Worm (Caenorhabditis elegans): Measurements from ENCODE around the gene ags-3.

DNA sequence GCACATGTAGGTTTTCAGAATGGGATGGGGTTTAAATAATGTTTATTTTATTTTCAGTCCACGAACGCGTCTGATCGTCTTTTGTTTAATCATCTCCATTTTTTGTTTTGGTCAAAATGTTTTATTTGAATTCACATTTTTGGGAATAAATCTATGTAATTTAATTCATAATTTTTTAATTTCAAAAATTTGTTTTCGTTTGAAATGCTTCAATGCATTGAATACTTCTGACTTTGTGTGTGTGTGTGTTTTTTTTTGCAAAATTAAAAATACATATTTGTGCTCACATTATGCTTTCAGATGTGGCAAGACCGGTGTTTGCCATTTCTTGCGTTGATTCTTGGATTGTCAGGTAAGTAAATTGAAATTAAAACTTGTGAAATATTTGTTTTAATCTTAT is 48.5 kb downstream of the ags-3 start, which contains the start of gene nspg-13:
- no peak for TF ChIP-seq aly-2 (tag; optimal IDR thresholded peaks at IDR 0.05)
- TF ChIP-seq ZK546.5 (tag; optimal IDR thresholded peaks at IDR 0.05) = no peak
- no peak for TF ChIP-seq ceh-82 (tag; optimal IDR thresholded peaks at IDR 0.05)
- no peak for TF ChIP-seq lin-39 (tag; optimal IDR thresholded peaks at IDR 0.05)
- no peak for TF ChIP-seq nhr-237 (tag; optimal IDR thresholded peaks at IDR 0.05)
